Fruit fly (Drosophila melanogaster) whole organism: ENCODE measurements around the gene CG43220.

Source experiments
- CG8478 ChIP-seq: fragments of >200 bp; optimal IDR thresholded peaks from 2 replicates; lab custom pipeline; 2018; ENCODE audit warnings: inconsistent platforms
- Dll ChIP-seq: fragments of >200 bp; optimal IDR thresholded peaks from 2 replicates; lab custom pipeline; 2017
- EcR ChIP-seq, 2 experiments: fragments of >200 bp; optimal IDR thresholded peaks; 2 replicates each; lab custom pipeline; 2017; ENCODE audit warnings: missing biosample characterization in 2 of 2, missing genetic modification characterization in 2 of 2, missing genetic modification reagents in 2 of 2
- pan ChIP-seq: fragments of >200 bp; optimal IDR thresholded peaks from 2 replicates; lab custom pipeline; 2017
- psq ChIP-seq: fragments of >200 bp; optimal IDR thresholded peaks from 2 replicates; lab custom pipeline; 2017
- usp ChIP-seq: fragments of >200 bp; optimal IDR thresholded peaks from 2 replicates; lab custom pipeline; 2017; ENCODE audit warnings: missing biosample characterization, missing genetic modification characterization, mixed read lengths

CG43220 gene

DNA sequence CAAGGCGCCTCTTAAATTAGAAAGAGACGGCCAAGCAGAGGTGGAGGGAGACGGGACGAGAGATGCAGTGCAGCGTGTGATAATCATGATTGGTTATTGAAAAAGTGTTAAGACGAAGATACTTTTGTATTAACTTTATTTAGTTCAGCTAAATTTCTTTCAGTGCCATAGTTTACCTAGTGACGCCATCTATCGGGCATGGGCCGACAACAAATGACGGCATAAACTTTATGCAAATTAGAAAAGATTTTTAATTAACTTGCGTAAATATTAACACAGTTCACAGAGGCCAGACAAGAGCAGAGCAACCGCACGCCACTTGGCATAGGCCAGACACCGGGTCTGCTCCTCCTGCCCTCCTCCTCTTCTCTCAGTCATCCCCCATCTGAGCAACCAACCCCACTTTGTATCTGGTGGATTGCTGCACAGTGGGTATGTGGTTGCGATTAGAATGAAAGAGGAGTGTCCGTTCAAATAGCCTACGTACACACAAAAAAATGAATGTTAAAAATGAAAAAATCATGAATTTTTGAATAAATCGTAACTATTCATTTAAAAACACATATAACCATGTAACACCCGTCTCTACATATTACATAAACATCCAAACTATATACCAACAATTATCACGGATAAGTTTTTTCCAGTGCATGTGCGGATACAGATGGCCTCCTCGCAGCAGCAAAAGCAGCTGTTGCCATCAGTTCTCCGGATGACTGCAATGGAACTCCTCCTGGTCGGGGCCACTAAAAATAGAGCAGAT lies 20.3 kb upstream of the CG43220 start:
- TF ChIP-seq Dll (lab: Kevin White, UChicago) (no peak), EcR (GFP tag; optimal IDR thresholded peaks at IDR 0.05; lab: Kevin White, UChicago) (no peak), usp (GFP tag; lab: Kevin White, UChicago) (no peak), CG8478 (lab: Kevin White, UChicago) (no peak), pan (no peak), psq (lab: Kevin White, UChicago) (no peak)

DNA sequence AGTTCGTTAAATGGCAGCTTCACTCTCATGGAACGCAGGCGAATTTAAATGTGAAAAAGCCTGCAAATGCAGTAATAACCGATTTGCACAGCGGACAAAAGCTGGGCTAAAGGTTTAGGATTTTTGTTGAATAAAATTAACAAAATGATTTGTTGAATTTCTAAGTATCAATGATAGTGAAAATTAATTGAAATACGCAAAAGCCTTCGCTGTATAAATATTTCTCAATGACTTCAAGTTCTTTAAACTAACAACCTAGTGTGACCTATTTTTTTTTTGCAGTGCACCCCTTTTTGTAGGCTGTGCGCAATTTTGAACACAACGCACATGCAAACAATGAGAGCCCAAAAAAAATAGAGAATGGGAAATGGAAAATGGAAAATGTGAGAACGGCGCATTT lies 19.4 kb upstream of the CG43220 start:
- no peak for TF ChIP-seq psq (lab: Kevin White, UChicago)
- no peak for TF ChIP-seq EcR (GFP tag; optimal IDR thresholded peaks at IDR 0.05; lab: Kevin White, UChicago)
- TF ChIP-seq pan, result no peak
- no peak for TF ChIP-seq usp (GFP tag; lab: Kevin White, UChicago)
- TF ChIP-seq Dll (lab: Kevin White, UChicago), result no peak
- TF ChIP-seq CG8478 (lab: Kevin White, UChicago), result no peak

DNA sequence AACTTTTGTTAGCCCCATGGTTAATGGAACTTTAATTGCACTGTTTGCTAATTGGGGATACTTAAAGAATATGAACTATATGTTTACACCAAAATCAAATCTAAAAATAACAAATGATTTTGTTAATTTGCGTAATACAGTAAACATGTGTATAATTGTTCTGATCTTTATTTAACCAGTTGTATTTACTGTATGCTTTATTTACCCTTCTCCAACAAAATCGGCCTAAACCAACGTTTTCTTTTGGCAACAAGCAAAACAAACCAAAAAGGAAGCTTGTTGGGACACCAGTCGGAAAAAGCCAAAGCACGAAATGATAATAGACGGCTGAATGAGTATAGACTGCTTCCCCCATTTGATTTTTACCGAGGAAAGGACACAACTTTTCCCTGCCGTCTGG lies 15.7 kb upstream of the CG43220 start:
- TF ChIP-seq EcR (GFP tag; optimal IDR thresholded peaks at IDR 0.05; lab: Kevin White, UChicago), result no peak
- no peak for TF ChIP-seq Dll (lab: Kevin White, UChicago)
- no peak for TF ChIP-seq pan
- no peak for TF ChIP-seq psq (lab: Kevin White, UChicago)
- TF ChIP-seq CG8478 (lab: Kevin White, UChicago), result no peak
- no peak for TF ChIP-seq usp (GFP tag; lab: Kevin White, UChicago)

DNA sequence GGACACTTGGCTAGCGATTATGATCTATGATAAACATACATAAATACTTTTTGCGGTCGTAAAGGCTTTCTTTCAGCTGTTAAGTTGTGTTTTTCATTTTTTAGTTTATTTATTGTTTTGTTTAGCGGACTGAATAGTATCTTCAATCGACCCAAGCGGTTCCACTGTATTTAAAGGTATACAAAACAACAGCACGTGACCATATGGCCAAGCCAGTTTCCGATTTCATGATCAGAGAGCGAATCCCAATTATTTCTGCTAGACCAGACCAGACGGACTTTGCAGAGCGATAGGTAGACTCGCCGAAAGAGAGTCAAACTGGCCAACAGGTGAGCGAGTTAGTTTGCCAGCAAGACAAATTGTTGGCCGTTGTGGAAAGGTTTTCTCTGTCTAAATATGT lies 14.8 kb upstream of the CG43220 start, which contains the start of gene Sgt:
Gene Sgt, plus strand, starts transcription at position 80 of the 400 bp plus-strand sequence.
- TF ChIP-seq Dll (lab: Kevin White, UChicago) (no peak), pan (no peak), CG8478 (lab: Kevin White, UChicago) (no peak), EcR (GFP tag; optimal IDR thresholded peaks at IDR 0.05; lab: Kevin White, UChicago) (no peak), psq (lab: Kevin White, UChicago) (no peak), usp (GFP tag; lab: Kevin White, UChicago) (no peak)

DNA sequence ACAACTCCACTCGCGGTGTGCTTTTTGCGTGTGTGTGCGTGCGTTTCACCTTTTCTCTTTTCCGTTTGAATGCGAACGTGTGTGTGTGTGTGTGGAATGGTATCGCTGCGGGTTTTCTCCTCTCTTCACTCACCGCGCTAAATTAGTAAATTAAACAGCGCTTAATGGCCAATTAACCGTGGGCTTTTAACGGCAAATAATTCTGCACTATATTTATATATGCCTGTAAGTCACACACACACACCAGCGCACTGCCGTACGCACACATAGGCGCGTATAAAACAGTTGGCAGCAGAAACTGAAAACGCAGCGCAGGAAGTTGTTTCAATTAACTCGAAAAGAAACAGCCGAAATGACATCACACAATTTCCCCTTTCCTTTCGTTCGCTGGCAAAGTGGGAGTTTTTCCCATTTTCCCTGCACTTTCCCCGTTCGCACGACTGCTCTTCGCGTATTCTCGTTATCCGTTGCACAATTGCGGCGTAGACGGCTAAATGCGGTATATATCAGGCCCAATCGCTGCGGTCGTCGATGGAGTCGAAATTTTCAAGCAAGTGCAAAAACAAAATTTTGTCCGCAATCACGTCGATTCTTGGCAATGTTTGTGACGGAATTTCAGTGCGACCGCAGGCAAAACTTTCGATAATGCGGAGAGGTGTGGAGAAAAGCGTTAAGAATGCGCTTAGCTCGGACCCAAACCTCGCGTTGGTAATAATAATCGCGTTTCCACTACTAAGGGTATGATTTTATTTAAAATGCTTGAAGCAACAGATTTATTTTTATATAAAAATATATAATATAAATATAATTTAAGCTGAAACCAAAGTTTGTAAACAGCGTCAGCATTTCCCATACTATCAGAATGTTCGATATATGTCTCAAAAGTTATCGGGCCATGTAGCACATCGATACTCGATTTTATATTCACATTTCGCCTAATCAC lies 13.5 kb upstream of the CG43220 start, which contains the start of gene BicD:
Gene BicD, minus strand, starts transcription at position 634 of the 943 bp plus-strand sequence.
- no peak for TF ChIP-seq Dll (lab: Kevin White, UChicago)
- TF ChIP-seq psq (lab: Kevin White, UChicago), result no peak
- TF ChIP-seq pan, result no peak
- no peak for TF ChIP-seq CG8478 (lab: Kevin White, UChicago)
- no peak for TF ChIP-seq usp (GFP tag; lab: Kevin White, UChicago)
- no peak for TF ChIP-seq EcR (GFP tag; optimal IDR thresholded peaks at IDR 0.05; lab: Kevin White, UChicago)

DNA sequence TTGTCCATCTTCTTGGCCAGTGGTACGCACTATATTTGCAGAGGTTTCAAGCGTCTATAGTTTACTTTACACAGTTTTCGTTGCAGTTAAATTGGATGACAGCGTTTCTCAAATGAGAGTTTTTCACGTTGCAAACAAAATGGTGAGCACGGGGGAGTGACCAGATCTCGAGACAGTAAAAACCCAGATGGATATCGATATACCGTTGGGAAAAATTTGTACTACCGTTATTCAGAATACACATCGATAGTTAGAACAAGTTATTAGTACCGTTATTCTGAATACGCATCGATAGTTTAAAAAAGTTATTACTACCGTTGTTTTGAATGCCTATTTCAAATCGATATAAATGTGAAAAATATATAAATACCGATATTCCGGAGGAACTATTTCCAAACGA lies 8.7 kb upstream of the CG43220 start, which contains the start of gene cass:
Gene cass, minus strand, starts transcription at position 179 of the 400 bp plus-strand sequence.
- no peak for TF ChIP-seq EcR (GFP tag; optimal IDR thresholded peaks at IDR 0.05; lab: Kevin White, UChicago)
- TF ChIP-seq CG8478 (lab: Kevin White, UChicago), result no peak
- TF ChIP-seq pan, result no peak
- TF ChIP-seq usp (GFP tag; lab: Kevin White, UChicago), result no peak
- no peak for TF ChIP-seq psq (lab: Kevin White, UChicago)
- no peak for TF ChIP-seq Dll (lab: Kevin White, UChicago)

DNA sequence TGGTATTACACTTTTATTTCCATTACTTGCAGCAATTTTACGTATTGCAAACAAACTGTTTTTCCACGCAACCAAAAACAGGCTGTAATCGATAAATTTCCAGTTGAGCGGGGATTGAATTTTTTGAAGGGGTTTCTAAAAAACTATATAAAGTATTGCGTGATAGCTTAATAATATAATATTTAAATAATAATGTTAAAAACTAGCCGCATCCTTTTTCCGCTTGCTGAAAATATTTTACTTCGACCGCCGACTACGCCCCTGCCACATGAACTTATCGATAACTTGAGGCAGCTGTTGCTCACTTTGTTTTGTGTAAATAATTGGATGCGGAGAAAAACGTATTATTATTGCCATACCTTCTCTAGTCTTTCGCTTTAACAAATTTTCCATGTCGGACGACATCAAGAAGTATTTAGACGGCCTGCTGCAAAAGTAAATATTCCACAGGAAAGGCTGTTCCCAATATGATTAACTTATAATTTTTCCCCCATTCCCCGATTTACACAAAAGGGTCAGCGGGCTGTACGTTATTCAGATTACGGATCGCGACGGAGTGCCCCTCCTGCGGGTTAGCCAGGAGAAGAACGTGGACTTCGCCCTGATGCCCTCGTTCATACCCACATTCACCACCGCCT lies 5.3 kb upstream of the CG43220 start, which contains the start of the genes fws and Lamtor3:
Gene fws, minus strand, starts transcription at position 87 of the 638 bp plus-strand sequence.
Gene Lamtor3, plus strand, starts transcription at position 289 of the 638 bp plus-strand sequence.
- TF ChIP-seq usp (GFP tag; lab: Kevin White, UChicago) (no peak), EcR (GFP tag; optimal IDR thresholded peaks at IDR 0.05; lab: Kevin White, UChicago) (no peak), CG8478 (lab: Kevin White, UChicago) (no peak), psq (lab: Kevin White, UChicago) (no peak), pan (no peak), Dll (lab: Kevin White, UChicago) (no peak)

DNA sequence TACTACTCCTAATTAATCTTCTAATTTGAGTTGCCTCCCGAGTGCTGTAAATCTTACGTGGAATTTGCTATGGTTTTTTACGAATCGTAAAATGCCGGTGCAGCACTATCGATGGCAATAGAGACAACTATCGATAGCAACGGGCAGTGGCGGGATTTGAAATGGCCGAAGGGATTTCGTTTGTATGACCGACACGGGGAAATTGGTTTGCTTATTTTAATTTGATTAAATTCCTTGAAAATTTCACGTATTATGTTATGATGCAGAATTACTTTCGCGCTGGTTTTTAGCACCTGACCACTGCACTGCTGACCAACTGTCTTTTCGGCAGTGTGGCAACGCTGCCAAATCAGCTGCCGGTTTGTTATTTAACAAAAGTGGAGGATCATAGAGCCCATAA lies 2.2 kb upstream of the CG43220 start, which contains the start of the genes GCS2beta and CG5131:
Gene GCS2beta, minus strand, starts transcription at position 134 of the 400 bp plus-strand sequence.
Gene CG5131, plus strand, starts transcription at position 328 of the 400 bp plus-strand sequence.
- no peak for TF ChIP-seq Dll (lab: Kevin White, UChicago)
- no peak for TF ChIP-seq CG8478 (lab: Kevin White, UChicago)
- no peak for TF ChIP-seq EcR (GFP tag; optimal IDR thresholded peaks at IDR 0.05; lab: Kevin White, UChicago)
- no peak for TF ChIP-seq pan

DNA sequence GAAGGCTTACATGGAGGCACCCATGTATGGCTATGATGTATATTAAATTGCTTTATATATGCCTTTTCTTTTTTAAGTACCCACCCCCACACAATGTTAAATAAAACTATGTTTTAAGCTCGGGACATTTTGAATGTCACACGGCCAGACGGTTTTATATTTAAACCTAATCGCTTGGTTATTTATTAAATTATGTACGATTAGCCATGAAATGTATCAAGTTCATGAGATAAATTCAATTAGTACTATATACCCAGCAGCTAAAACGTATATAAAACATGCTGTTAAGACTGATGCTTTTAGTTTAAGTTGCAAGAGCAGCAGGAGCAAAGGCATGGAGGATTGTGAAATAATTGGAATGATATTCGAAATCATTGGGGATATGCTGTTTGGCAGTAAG lies 907 bp upstream of the CG43220 start, which contains the start of the genes CG43221 and CG43645:
Gene CG43221, plus strand, starts transcription at position 301 of the 400 bp plus-strand sequence.
Gene CG43645, plus strand, starts transcription at position 301 of the 400 bp plus-strand sequence.
- TF ChIP-seq pan, result no peak
- TF ChIP-seq psq (lab: Kevin White, UChicago), result no peak
- TF ChIP-seq EcR (GFP tag; optimal IDR thresholded peaks at IDR 0.05; lab: Kevin White, UChicago), result no peak
- TF ChIP-seq CG8478 (lab: Kevin White, UChicago), result no peak
- TF ChIP-seq Dll (lab: Kevin White, UChicago), result no peak
- TF ChIP-seq usp (GFP tag; lab: Kevin White, UChicago), result no peak

DNA sequence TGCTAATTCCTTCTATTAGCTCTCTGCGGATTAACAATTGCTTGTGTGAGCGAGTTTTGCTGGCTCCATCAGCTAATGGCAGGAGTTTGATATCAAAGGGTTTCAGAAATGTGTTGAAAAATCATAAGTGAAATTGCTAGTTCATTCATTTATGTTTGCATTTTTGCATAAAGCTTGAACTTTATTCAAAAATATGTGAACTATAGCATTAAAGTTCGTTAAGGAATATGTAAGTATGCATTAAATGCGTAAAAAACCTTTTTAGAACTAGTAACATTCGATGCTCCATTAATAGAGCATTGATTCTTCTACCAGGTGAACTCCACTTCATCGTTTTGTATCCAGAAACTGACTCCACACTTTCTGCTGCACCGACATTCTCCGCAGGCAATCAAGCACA lies 6.3 kb downstream of the CG43220 start:
- no peak for TF ChIP-seq CG8478 (lab: Kevin White, UChicago)
- TF ChIP-seq Dll (lab: Kevin White, UChicago), result no peak
- TF ChIP-seq pan, result no peak
- no peak for TF ChIP-seq EcR (GFP tag; optimal IDR thresholded peaks at IDR 0.05; lab: Kevin White, UChicago)
- TF ChIP-seq usp (GFP tag; lab: Kevin White, UChicago), result no peak
- TF ChIP-seq psq (lab: Kevin White, UChicago), result no peak
